Worm (Caenorhabditis elegans) whole organism, young adult: ENCODE data around the gene T21B4.3.

ENCODE experiments used
- B0261.1 ChIP-seq: sonication (generic microtip); optimal IDR thresholded peaks from 2 replicates; lab custom pipeline; 2016; ENCODE audit warnings: mild to moderate bottlenecking, missing genetic modification characterization, moderate library complexity, missing compliant biosample characterization
- C06A6.2 ChIP-seq: fragments of 200-800 bp; sonication (Bioruptor generic); conservative IDR thresholded peaks from 2 replicates; pipeline ENCODE4 v1.3.6; 2022; ENCODE audit warnings: missing genetic modification characterization, missing compliant biosample characterization
- C17E4.6 ChIP-seq: fragments of 200-800 bp; sonication (Bioruptor generic); IDR thresholded peaks from 2 replicates; pipeline ENCODE4 v1.3.6; 2022; ENCODE audit warnings: missing genetic modification reagents, missing genetic modification characterization, missing compliant biosample characterization
- D2030.7 ChIP-seq: fragments of 200-800 bp; sonication (Bioruptor generic); IDR thresholded peaks from 2 replicates; pipeline ENCODE4 v1.3.6; 2022; ENCODE audit warnings: missing genetic modification reagents, missing genetic modification characterization, missing compliant biosample characterization
- F33H1.4 ChIP-seq: fragments of 200-800 bp; sonication (Bioruptor generic); IDR thresholded peaks from 2 replicates; pipeline ENCODE4 v1.3.6; 2022; ENCODE audit warnings: missing genetic modification reagents, missing genetic modification characterization, missing compliant biosample characterization
- F37B4.10 ChIP-seq: fragments of 200-800 bp; sonication (Bioruptor generic); IDR thresholded peaks from 2 replicates; pipeline ENCODE4 v1.3.6; 2022; ENCODE audit warnings: missing genetic modification characterization, missing compliant biosample characterization
- T26A5.8 ChIP-seq: sonication (generic microtip); optimal IDR thresholded peaks from 2 replicates; lab custom pipeline; 2016; ENCODE audit warnings: missing genetic modification characterization, missing compliant biosample characterization
- Y67H2A.10 ChIP-seq: fragments of 200-800 bp; sonication (Bioruptor generic); conservative IDR thresholded peaks from 2 replicates; pipeline ENCODE4 v1.3.6; 2022; ENCODE audit warnings: missing genetic modification reagents, missing genetic modification characterization, missing compliant biosample characterization
- ZK185.1 ChIP-seq: sonication (generic microtip); optimal IDR thresholded peaks from 2 replicates; lab custom pipeline; 2016; ENCODE audit warnings: mild to moderate bottlenecking, missing genetic modification characterization, missing compliant biosample characterization; ENCODE audit not compliant: poor library complexity, severe bottlenecking
- akir-1 ChIP-seq: fragments of 200-800 bp; sonication (Bioruptor generic); optimal IDR thresholded peaks from 2 replicates; lab custom pipeline; 2018; ENCODE audit warnings: mild to moderate bottlenecking, missing genetic modification characterization, moderate library complexity, missing compliant biosample characterization
- aptf-2 ChIP-seq: fragments of 200-800 bp; sonication (Bioruptor generic); conservative IDR thresholded peaks from 2 replicates; pipeline ENCODE4 v1.3.6; 2022; ENCODE audit warnings: missing genetic modification reagents, missing genetic modification characterization, missing compliant biosample characterization
- attf-3 ChIP-seq: fragments of 200-800 bp; sonication (Bioruptor generic); conservative IDR thresholded peaks from 2 replicates; pipeline ENCODE4 v1.3.6; 2022; ENCODE audit warnings: missing genetic modification reagents, missing genetic modification characterization, missing compliant biosample characterization
- attf-6 ChIP-seq: fragments of 200-800 bp; sonication (Bioruptor generic); IDR thresholded peaks from 2 replicates; pipeline ENCODE4 v1.3.6; 2022; ENCODE audit warnings: missing genetic modification reagents, missing genetic modification characterization, missing compliant biosample characterization
- ceh-79 ChIP-seq: sonication (generic microtip); optimal IDR thresholded peaks from 2 replicates; lab custom pipeline; 2017; ENCODE audit warnings: mild to moderate bottlenecking, missing genetic modification characterization, missing compliant biosample characterization
- ceh-91 ChIP-seq: fragments of 200-800 bp; sonication (Bioruptor generic); IDR thresholded peaks from 2 replicates; pipeline ENCODE4 v1.3.6; 2022; ENCODE audit warnings: missing genetic modification reagents, missing genetic modification characterization, missing compliant biosample characterization
- dpff-1 ChIP-seq: sonication (generic microtip); optimal IDR thresholded peaks from 2 replicates; lab custom pipeline; 2017; ENCODE audit warnings: mild to moderate bottlenecking, missing genetic modification characterization, missing compliant biosample characterization
- egl-44 ChIP-seq: fragments of 200-800 bp; sonication (Bioruptor generic); IDR thresholded peaks from 2 replicates; pipeline ENCODE4 v1.3.6; 2022; ENCODE audit warnings: missing genetic modification reagents, missing genetic modification characterization, missing compliant biosample characterization
- ekl-4 ChIP-seq: fragments of 200-800 bp; sonication (Bioruptor generic); IDR thresholded peaks from 2 replicates; pipeline ENCODE4 v1.3.6; 2022; ENCODE audit warnings: missing genetic modification reagents, missing genetic modification characterization, missing compliant biosample characterization
- fkh-3 ChIP-seq: sonication (generic microtip); optimal IDR thresholded peaks from 2 replicates; lab custom pipeline; 2016; ENCODE audit warnings: mild to moderate bottlenecking, missing genetic modification characterization, missing compliant biosample characterization
- hlh-26 ChIP-seq: fragments of 200-800 bp; sonication (Bioruptor generic); conservative IDR thresholded peaks from 2 replicates; pipeline ENCODE4 v1.3.6; 2022; ENCODE audit warnings: missing genetic modification reagents, missing genetic modification characterization, missing compliant biosample characterization
- hmg-20 ChIP-seq: fragments of 200-800 bp; sonication (Bioruptor generic); IDR thresholded peaks from 2 replicates; pipeline ENCODE4 v1.3.6; 2022; ENCODE audit warnings: missing genetic modification reagents, missing genetic modification characterization, missing compliant biosample characterization
- let-607 ChIP-seq, 2 experiments: fragments of 200-800 bp in 1 of 2; sonication (Bioruptor generic) in 1 of 2; sonication (generic microtip) in 1 of 2; optimal IDR thresholded peaks; 2 replicates each; lab custom pipeline; 2016 to 2018; ENCODE audit warnings: mild to moderate bottlenecking in 2 of 2, missing compliant biosample characterization in 2 of 2, missing genetic modification characterization in 2 of 2, moderate library complexity in 2 of 2, missing genotype in 1 of 2
- lir-1 ChIP-seq: fragments of 200-800 bp; sonication (Bioruptor generic); conservative IDR thresholded peaks from 2 replicates; pipeline ENCODE4 v1.3.6; 2022; ENCODE audit warnings: missing genetic modification reagents, missing genetic modification characterization, missing compliant biosample characterization
- madf-6 ChIP-seq: fragments of 200-800 bp; sonication (Bioruptor generic); IDR thresholded peaks from 2 replicates; pipeline ENCODE4 v1.3.6; 2022; ENCODE audit warnings: missing genetic modification reagents, missing genetic modification characterization, missing compliant biosample characterization
- madf-8 ChIP-seq: fragments of 200-800 bp; sonication (Bioruptor generic); conservative IDR thresholded peaks from 2 replicates; pipeline ENCODE4 v1.3.6; 2022; ENCODE audit warnings: missing genetic modification reagents, missing genetic modification characterization, missing compliant biosample characterization
- mcd-1 ChIP-seq: fragments of 200-800 bp; sonication (Bioruptor generic); IDR thresholded peaks from 2 replicates; pipeline ENCODE4 v1.3.6; 2022; ENCODE audit warnings: missing genetic modification reagents, missing genetic modification characterization, missing compliant biosample characterization
- mel-28 ChIP-seq: sonication (generic microtip); optimal IDR thresholded peaks from 2 replicates; lab custom pipeline; 2016; ENCODE audit warnings: borderline replicate concordance, mild to moderate bottlenecking, missing genetic modification characterization, missing compliant biosample characterization
- nfya-1 ChIP-seq: sonication (generic microtip); optimal IDR thresholded peaks from 2 replicates; lab custom pipeline; 2017; ENCODE audit warnings: antibody characterized with exemption, missing compliant biosample characterization, missing genetic modification characterization, borderline replicate concordance; ENCODE audit not compliant: insufficient read depth
- nhr-27 ChIP-seq: fragments of 200-800 bp; sonication (Bioruptor generic); optimal IDR thresholded peaks from 2 replicates; lab custom pipeline; 2018; ENCODE audit warnings: mild to moderate bottlenecking, missing genetic modification characterization, moderate library complexity, missing compliant biosample characterization
- nhr-80 ChIP-seq: sonication (generic microtip); optimal IDR thresholded peaks from 2 replicates; lab custom pipeline; 2016; ENCODE audit warnings: missing genetic modification characterization, missing compliant biosample characterization
- repo-1 ChIP-seq: sonication (generic microtip); optimal IDR thresholded peaks from 2 replicates; lab custom pipeline; 2017; ENCODE audit warnings: mild to moderate bottlenecking, missing genetic modification characterization, missing compliant biosample characterization
- rpc-1 ChIP-seq, 2 experiments: fragments of 150-350 bp in 1 of 2; sonication (generic microtip) in 1 of 2; optimal IDR thresholded peaks; 2 replicates each; lab custom pipeline; 2014 to 2018; ENCODE audit warnings: missing biosample characterization in 1 of 2, missing genetic modification characterization in 1 of 2, missing genetic modification reagents in 1 of 2, missing genotype in 1 of 2
- sdz-38 ChIP-seq: sonication (generic microtip); optimal IDR thresholded peaks from 2 replicates; lab custom pipeline; 2016; ENCODE audit warnings: missing genotype, missing genetic modification characterization, missing compliant biosample characterization
- snpc-1.3 ChIP-seq: sonication (generic microtip); optimal IDR thresholded peaks from 2 replicates; lab custom pipeline; 2017; ENCODE audit warnings: missing genetic modification characterization, mild to moderate bottlenecking, missing compliant biosample characterization, antibody characterized with exemption, moderate library complexity, missing genotype, missing genetic modification reagents; ENCODE audit not compliant: insufficient read depth
- somi-1 ChIP-seq: fragments of 200-800 bp; sonication (Bioruptor generic); optimal IDR thresholded peaks from 2 replicates; lab custom pipeline; 2018; ENCODE audit warnings: mild to moderate bottlenecking, missing genetic modification characterization, missing compliant biosample characterization
- unc-62 ChIP-seq: fragments of 150-350 bp; optimal IDR thresholded peaks from 2 replicates; lab custom pipeline; 2014; ENCODE audit warnings: missing biosample characterization, missing genetic modification reagents, missing genetic modification characterization
- xnd-1 ChIP-seq: sonication (generic microtip); optimal IDR thresholded peaks from 2 replicates; lab custom pipeline; 2016; ENCODE audit warnings: missing genotype, missing genetic modification reagents, missing genetic modification characterization, missing compliant biosample characterization
- zfh-2 ChIP-seq: fragments of 200-800 bp; sonication (Bioruptor generic); conservative IDR thresholded peaks from 2 replicates; pipeline ENCODE4 v1.3.6; 2022; ENCODE audit warnings: missing genetic modification reagents, missing genetic modification characterization, missing compliant biosample characterization
- ztf-18 ChIP-seq: sonication (generic microtip); optimal IDR thresholded peaks from 2 replicates; lab custom pipeline; 2016; ENCODE audit warnings: missing genotype, mild to moderate bottlenecking, missing genetic modification characterization, missing compliant biosample characterization
- ztf-22 ChIP-seq: fragments of 200-800 bp; sonication (Bioruptor generic); optimal IDR thresholded peaks from 2 replicates; lab custom pipeline; 2018; ENCODE audit warnings: mild to moderate bottlenecking, missing genetic modification characterization, moderate library complexity, missing compliant biosample characterization
- ztf-3 ChIP-seq: fragments of 200-800 bp; sonication (Bioruptor generic); optimal IDR thresholded peaks from 2 replicates; lab custom pipeline; 2018; ENCODE audit warnings: mild to moderate bottlenecking, missing genetic modification characterization, missing compliant biosample characterization

T21B4.3 gene

ce11 chrII:12506511-12506910, 9.6 kb upstream of the T21B4.3 start:
- TF ChIP-seq lir-1 = no peak

ce11 chrII:12502784-12503183, 5.9 kb upstream of the T21B4.3 start, which contains the start of gene ador-1:
Gene ador-1 (minus strand): TSS chrII:12502884.
- TF ChIP-seq let-607 (tag; optimal IDR thresholded peaks at IDR 0.05; lab: Kevin White, UChicago) (no peak), sdz-38 (tag; lab: Kevin White, UChicago) (no peak), xnd-1 (tag; lab: Kevin White, UChicago) (no peak)

- TF ChIP-seq C06A6.2 (GFP tag; lab: Robert Waterston, UW) (no peak), mcd-1 (GFP tag; lab: Robert Waterston, UW) (no peak), hlh-26 (GFP tag; lab: Robert Waterston, UW) (no peak), unc-62 (GFP tag; lab: Kevin White, UChicago) (no peak), aptf-2 (GFP tag; lab: Robert Waterston, UW) (no peak), zfh-2 (GFP tag; lab: Robert Waterston, UW) (peak; percentile 42; the same call in 1 of the 2 replicates), D2030.7 (GFP tag; lab: Robert Waterston, UW) (no peak)
Measured at ce11 chrII:12499969-12500368, 3.1 kb upstream of the T21B4.3 start.

ce11 chrII:12494556-12495131, 2.2 kb downstream of the T21B4.3 start, which contains the start of gene col-85:
Gene col-85 (minus strand): TSS chrII:12495095.
- TF ChIP-seq somi-1 (GFP tag; lab: Kevin White, UChicago) (peak; percentile 79), ekl-4 (GFP tag; lab: Robert Waterston, UW) (peak; percentile 72), ztf-3 (GFP tag; lab: Kevin White, UChicago) (peak; percentile 55), mel-28 (peak; percentile 3), attf-3 (peak; percentile 77), F37B4.10 (GFP tag; lab: Robert Waterston, UW) (0 out of 2 replicates have a peak, but pooled peaks have one; percentile 86), zfh-2 (GFP tag; lab: Robert Waterston, UW) (peak; percentile 17), ceh-79 (tag; lab: Kevin White, UChicago) (peak; percentile 23), T26A5.8 (tag; lab: Kevin White, UChicago) (peak; percentile 49), rpc-1 (optimal IDR thresholded peaks at IDR 0.05; lab: Kevin White, UChicago) (peak; percentile 97), rpc-1 (tag; optimal IDR thresholded peaks at IDR 0.05; lab: Kevin White, UChicago) (peak; percentile 93), lir-1 (peak; percentile 58), Y67H2A.10 (GFP tag; lab: Robert Waterston, UW) (no peak), ztf-22 (GFP tag; lab: Kevin White, UChicago) (no peak), C17E4.6 (GFP tag; lab: Robert Waterston, UW) (no peak), fkh-3 (tag; lab: Kevin White, UChicago) (peak; percentile 87), F33H1.4 (GFP tag; lab: Robert Waterston, UW) (peak; percentile 53), egl-44 (peak; percentile 89), ZK185.1 (no peak), ztf-18 (tag; lab: Kevin White, UChicago) (peak; percentile 81), nhr-80 (peak; percentile 39), B0261.1 (peak; percentile 99), attf-6 (GFP tag; lab: Robert Waterston, UW) (peak; percentile 56; the same call in 1 of the 2 replicates), nhr-27 (tag; lab: Kevin White, UChicago) (peak; percentile 72), ceh-91 (GFP tag; lab: Robert Waterston, UW) (peak; percentile 43), nfya-1 (tag; lab: Kevin White, UChicago) (no peak), snpc-1.3 (tag; lab: Kevin White, UChicago) (peak; percentile 87), hmg-20 (GFP tag; lab: Robert Waterston, UW) (peak; percentile 67), akir-1 (GFP tag; lab: Kevin White, UChicago) (no peak), madf-6 (peak; percentile 72), madf-8 (no peak; the same call in 1 of the 2 replicates), repo-1 (tag; lab: Kevin White, UChicago) (peak; percentile 50), dpff-1 (tag; lab: Kevin White, UChicago) (no peak)
